Worm (Caenorhabditis elegans) whole organism, L3 larva: ENCODE measurements around the gene F23F1.6.

Experiments used
- eor-1 ChIP-seq, 2 experiments: fragments of 150-350 bp; optimal IDR thresholded peaks; 2 replicates each; lab custom pipeline; 2014 to 2018; ENCODE audit warnings: missing biosample characterization in 2 of 2, missing genetic modification characterization in 2 of 2
- mdl-1 ChIP-seq: fragments of 150-350 bp; optimal IDR thresholded peaks from 2 replicates; lab custom pipeline; 2014; ENCODE audit warnings: missing biosample characterization, missing genetic modification characterization
- nhr-28 ChIP-seq: fragments of 150-350 bp; optimal IDR thresholded peaks from 2 replicates; lab custom pipeline; 2014; ENCODE audit warnings: missing biosample characterization, missing genetic modification characterization
- ztf-11 ChIP-seq: fragments of 150-350 bp; optimal IDR thresholded peaks from 2 replicates; lab custom pipeline; 2014; ENCODE audit warnings: missing biosample characterization, missing genetic modification characterization
- ztf-4 ChIP-seq: fragments of 150-350 bp; optimal IDR thresholded peaks from 2 replicates; lab custom pipeline; 2014; ENCODE audit warnings: missing biosample characterization, missing genetic modification characterization

ce11 chrII:66322-66721 lies 29.2 kb upstream of the F23F1.6 start:
- no peak for TF ChIP-seq ztf-4 (tag; lab: Kevin White, UChicago)
- TF ChIP-seq mdl-1 (tag; lab: Kevin White, UChicago): no peak
- no peak for TF ChIP-seq eor-1 (tag; optimal IDR thresholded peaks at IDR 0.05; lab: Kevin White, UChicago)
- TF ChIP-seq ztf-11 (tag; lab: Kevin White, UChicago): no peak
- TF ChIP-seq nhr-28 (tag; lab: Kevin White, UChicago): no peak
